Worm (Caenorhabditis elegans) whole organism, midembryonic: Measurements from ENCODE around the gene C31H1.2.

Source experiments
- T22C8.4 ChIP-seq: fragments of 200-800 bp; sonication (Bioruptor generic); IDR thresholded peaks from 2 replicates; pipeline ENCODE4 v1.3.6; 2022; ENCODE audit warnings: missing genetic modification characterization, missing compliant biosample characterization
- cog-1 ChIP-seq: sonication (generic microtip); optimal IDR thresholded peaks from 2 replicates; lab custom pipeline; 2016; ENCODE audit warnings: missing genetic modification characterization, missing compliant biosample characterization
- flt-1 ChIP-seq: fragments of 200-800 bp; sonication (Bioruptor generic); IDR thresholded peaks from 2 replicates; pipeline ENCODE4 v1.3.6; 2022; ENCODE audit warnings: missing genetic modification characterization, missing compliant biosample characterization
- tab-1 ChIP-seq: fragments of 200-800 bp; sonication (Bioruptor generic); IDR thresholded peaks from 2 replicates; pipeline ENCODE4 v1.3.6; 2022; ENCODE audit warnings: missing genetic modification characterization, missing compliant biosample characterization
- ztf-29 ChIP-seq: fragments of 200-800 bp; sonication (Bioruptor generic); IDR thresholded peaks from 2 replicates; pipeline ENCODE4 v1.3.6; 2022; ENCODE audit warnings: missing genetic modification reagents, missing genetic modification characterization, missing compliant biosample characterization

ce11 chrIV:5816466-5816865, 25.4 kb downstream of the C31H1.2 start:
- TF ChIP-seq tab-1 (GFP tag; lab: Robert Waterston, UW) (no peak), ztf-29 (GFP tag; lab: Robert Waterston, UW) (no peak), cog-1 (tag; lab: Kevin White, UChicago) (no peak), flt-1 (GFP tag; lab: Robert Waterston, UW) (no peak), T22C8.4 (GFP tag; lab: Robert Waterston, UW) (no peak)
